Worm (Caenorhabditis elegans) whole organism, late embryonic: ENCODE results near the gene F21H7.12.

Experiments
- K02D7.2 ChIP-seq: sonication (generic microtip); optimal IDR thresholded peaks from 2 replicates; lab custom pipeline; 2017; ENCODE audit warnings: mild to moderate bottlenecking, missing genetic modification characterization, missing compliant biosample characterization
- K09A11.1 ChIP-seq: sonication (generic microtip); optimal IDR thresholded peaks from 2 replicates; lab custom pipeline; 2017; ENCODE audit warnings: antibody characterized with exemption, mild to moderate bottlenecking, missing genetic modification characterization, missing compliant biosample characterization; ENCODE audit not compliant: insufficient read depth
- Y22D7AL.16 ChIP-seq: sonication (generic microtip); optimal IDR thresholded peaks from 2 replicates; lab custom pipeline; 2016; ENCODE audit warnings: missing genetic modification characterization, missing compliant biosample characterization
- ama-1 ChIP-seq: fragments of 150-350 bp; optimal IDR thresholded peaks from 2 replicates; lab custom pipeline; 2014
- ceh-18 ChIP-seq: sonication (generic microtip); optimal IDR thresholded peaks from 2 replicates; lab custom pipeline; 2016; ENCODE audit warnings: missing genetic modification characterization, missing compliant biosample characterization
- ceh-19 ChIP-seq: fragments of 200-800 bp; sonication (Bioruptor generic); optimal IDR thresholded peaks from 2 replicates; lab custom pipeline; 2018; ENCODE audit warnings: mild to moderate bottlenecking, missing genetic modification characterization, missing compliant biosample characterization
- ceh-22 ChIP-seq: sonication (generic microtip); optimal IDR thresholded peaks from 2 replicates; lab custom pipeline; 2017; ENCODE audit warnings: missing biosample characterization, missing genetic modification characterization
- ceh-24 ChIP-seq: sonication (generic microtip); optimal IDR thresholded peaks from 2 replicates; lab custom pipeline; 2016; ENCODE audit warnings: mild to moderate bottlenecking, missing genetic modification characterization, missing compliant biosample characterization
- ceh-30 ChIP-seq: fragments of 150-350 bp; optimal IDR thresholded peaks from 2 replicates; lab custom pipeline; 2014; ENCODE audit warnings: missing biosample characterization, missing genetic modification characterization
- ceh-31 ChIP-seq: sonication (generic microtip); optimal IDR thresholded peaks from 2 replicates; lab custom pipeline; 2016; ENCODE audit warnings: missing genetic modification characterization, missing compliant biosample characterization
- ceh-34 ChIP-seq: sonication (generic microtip); optimal IDR thresholded peaks from 2 replicates; lab custom pipeline; 2016; ENCODE audit warnings: mild to moderate bottlenecking, missing genetic modification characterization, missing compliant biosample characterization
- ceh-45 ChIP-seq: fragments of 200-800 bp; sonication (Bioruptor generic); IDR thresholded peaks from 2 replicates; pipeline ENCODE4 v1.3.6; 2022; ENCODE audit warnings: missing genetic modification reagents, missing genetic modification characterization, missing compliant biosample characterization
- ceh-9 ChIP-seq: sonication (generic microtip); optimal IDR thresholded peaks from 2 replicates; lab custom pipeline; 2016; ENCODE audit warnings: mild to moderate bottlenecking, missing genetic modification characterization, inconsistent platforms, missing compliant biosample characterization
- elt-2 ChIP-seq: sonication (generic microtip); optimal IDR thresholded peaks from 2 replicates; lab custom pipeline; 2016; ENCODE audit warnings: missing genetic modification reagents, missing genetic modification characterization, missing compliant biosample characterization
- ets-4 ChIP-seq: sonication (generic microtip); optimal IDR thresholded peaks from 2 replicates; lab custom pipeline; 2016; ENCODE audit warnings: missing genetic modification characterization, missing compliant biosample characterization
- fkh-10 ChIP-seq: fragments of 150-350 bp; optimal IDR thresholded peaks from 2 replicates; lab custom pipeline; 2014; ENCODE audit warnings: missing biosample characterization, missing genetic modification reagents, missing genetic modification characterization
- hlh-30 ChIP-seq: sonication (generic microtip); optimal IDR thresholded peaks from 2 replicates; lab custom pipeline; 2017; ENCODE audit warnings: antibody characterized with exemption, missing genetic modification characterization, missing compliant biosample characterization; ENCODE audit not compliant: insufficient read depth
- hlh-8 ChIP-seq: sonication (generic microtip); optimal IDR thresholded peaks from 2 replicates; lab custom pipeline; 2016; ENCODE audit warnings: missing genotype, missing genetic modification characterization, missing compliant biosample characterization
- lin-11 ChIP-seq: fragments of 200-800 bp; sonication (Bioruptor generic); optimal IDR thresholded peaks from 2 replicates; lab custom pipeline; 2018; ENCODE audit warnings: mild to moderate bottlenecking, missing genetic modification characterization, missing compliant biosample characterization
- nhr-11 ChIP-seq: fragments of 150-350 bp; optimal IDR thresholded peaks from 2 replicates; lab custom pipeline; 2014; ENCODE audit warnings: missing biosample characterization, missing genetic modification characterization
- nhr-232 ChIP-seq: sonication (generic microtip); optimal IDR thresholded peaks from 2 replicates; lab custom pipeline; 2016; ENCODE audit warnings: missing genetic modification characterization, missing compliant biosample characterization
- npax-4 ChIP-seq: sonication (generic microtip); optimal IDR thresholded peaks from 2 replicates; lab custom pipeline; 2016; ENCODE audit warnings: missing genetic modification characterization, missing compliant biosample characterization
- pha-2 ChIP-seq: sonication (generic microtip); optimal IDR thresholded peaks from 2 replicates; lab custom pipeline; 2017; ENCODE audit warnings: mild to moderate bottlenecking, missing genetic modification characterization, missing compliant biosample characterization
- pros-1 ChIP-seq: fragments of 150-350 bp; optimal IDR thresholded peaks from 2 replicates; lab custom pipeline; 2014; ENCODE audit warnings: missing biosample characterization, missing genetic modification reagents, missing genetic modification characterization
- ref-2 ChIP-seq: sonication (generic microtip); optimal IDR thresholded peaks from 2 replicates; lab custom pipeline; 2016; ENCODE audit warnings: missing genetic modification characterization, missing compliant biosample characterization
- rnt-1 ChIP-seq: sonication (generic microtip); optimal IDR thresholded peaks from 2 replicates; lab custom pipeline; 2016; ENCODE audit warnings: missing genetic modification characterization, missing compliant biosample characterization
- sdc-2 ChIP-seq: sonication (generic microtip); optimal IDR thresholded peaks from 2 replicates; lab custom pipeline; 2016; ENCODE audit warnings: missing genotype, missing genetic modification characterization, missing compliant biosample characterization
- sox-2 ChIP-seq: fragments of 200-800 bp; sonication (Bioruptor generic); IDR thresholded peaks from 2 replicates; pipeline ENCODE4 v1.3.6; 2022; ENCODE audit warnings: missing genetic modification reagents, missing genetic modification characterization, missing compliant biosample characterization
- sox-4 ChIP-seq: sonication (generic microtip); optimal IDR thresholded peaks from 2 replicates; lab custom pipeline; 2017; ENCODE audit warnings: mild to moderate bottlenecking, missing genetic modification characterization, inconsistent platforms, missing compliant biosample characterization
- syd-9 ChIP-seq: sonication (generic microtip); optimal IDR thresholded peaks from 2 replicates; lab custom pipeline; 2016; ENCODE audit warnings: mild to moderate bottlenecking, missing genetic modification characterization, moderate library complexity, missing compliant biosample characterization
- ttx-3 ChIP-seq: sonication (generic microtip); optimal IDR thresholded peaks from 2 replicates; lab custom pipeline; 2016; ENCODE audit warnings: missing genetic modification reagents, missing genetic modification characterization, missing compliant biosample characterization
- unc-42 ChIP-seq: sonication (generic microtip); optimal IDR thresholded peaks from 2 replicates; lab custom pipeline; 2016; ENCODE audit warnings: missing genotype, missing genetic modification characterization, missing compliant biosample characterization
- unc-55 ChIP-seq: sonication (generic microtip); optimal IDR thresholded peaks from 2 replicates; lab custom pipeline; 2017; ENCODE audit warnings: missing biosample characterization, missing genetic modification reagents, missing genetic modification characterization
- unc-86 ChIP-seq: sonication (generic microtip); optimal IDR thresholded peaks from 2 replicates; lab custom pipeline; 2016; ENCODE audit warnings: missing genetic modification characterization, missing compliant biosample characterization
- ztf-16 ChIP-seq: sonication (generic microtip); optimal IDR thresholded peaks from 2 replicates; lab custom pipeline; 2017; ENCODE audit warnings: missing genetic modification characterization, missing compliant biosample characterization

Gene F21H7.12

DNA sequence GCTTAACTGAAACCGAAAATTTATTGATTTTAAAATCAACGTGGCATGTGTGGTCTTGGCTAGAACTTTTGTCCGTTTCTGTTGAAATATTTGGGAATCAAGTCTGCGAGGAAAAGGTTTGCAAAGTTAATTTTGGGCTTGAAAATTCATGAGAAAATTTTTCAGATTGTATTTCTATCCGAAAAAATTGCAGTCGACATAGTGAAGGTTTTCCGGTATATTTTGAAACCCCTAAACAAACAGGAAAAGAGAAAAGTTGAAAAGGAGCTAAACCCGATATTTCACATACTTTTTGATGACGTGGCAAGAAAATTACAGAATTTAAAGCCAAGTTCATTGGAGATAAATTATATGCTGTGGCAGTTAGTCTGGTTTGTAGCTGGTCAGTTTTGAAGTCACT lies 29.7 kb downstream of the F21H7.12 start, which contains the start of gene nhr-127:
Gene nhr-127, plus strand, starts transcription at position 301 of the 400 bp plus-strand sequence.
- TF ChIP-seq ets-4 (tag; lab: Kevin White, UChicago) (no peak), npax-4 (tag; lab: Kevin White, UChicago) (no peak), sox-2 (no peak), ama-1 (no peak), nhr-11 (no peak), ceh-9 (no peak), sox-4 (no peak), ztf-16 (tag; lab: Kevin White, UChicago) (no peak), ceh-30 (tag; lab: Kevin White, UChicago) (no peak), ceh-24 (tag; lab: Kevin White, UChicago) (no peak), unc-55 (GFP tag; lab: Kevin White, UChicago) (no peak), nhr-232 (tag; lab: Kevin White, UChicago) (no peak), K02D7.2 (tag; lab: Kevin White, UChicago) (no peak), ceh-22 (tag; lab: Kevin White, UChicago) (no peak), ttx-3 (no peak), syd-9 (tag; lab: Kevin White, UChicago) (no peak), fkh-10 (GFP tag; lab: Kevin White, UChicago) (no peak), ceh-34 (no peak)

DNA sequence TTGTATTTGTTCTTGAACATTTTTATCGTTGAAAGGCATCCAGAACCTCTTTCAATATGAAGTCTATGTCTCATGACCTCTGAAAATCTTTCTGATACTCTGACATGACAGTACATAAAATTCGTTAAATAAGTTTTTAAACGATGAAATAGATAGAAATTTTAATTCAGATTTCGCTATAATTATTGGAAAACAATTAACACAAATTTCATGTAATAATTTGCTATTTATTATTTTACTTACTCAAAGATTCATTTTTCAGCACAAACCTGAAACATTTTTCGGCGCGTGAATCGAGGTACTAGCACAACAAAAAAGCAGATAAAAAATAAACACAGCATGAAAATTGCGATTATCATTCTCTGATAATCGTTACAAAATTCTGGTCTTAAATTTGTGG lies 36.5 kb downstream of the F21H7.12 start, which contains the start of gene T13F3.4:
Gene T13F3.4, minus strand, starts transcription at position 101 of the 400 bp plus-strand sequence.
- no peak for TF ChIP-seq hlh-8
- TF ChIP-seq ceh-45 (GFP tag; lab: Robert Waterston, UW) = no peak
- TF ChIP-seq hlh-30 (tag; lab: Kevin White, UChicago) = no peak
- no peak for TF ChIP-seq pros-1 (tag; lab: Kevin White, UChicago)
- TF ChIP-seq Y22D7AL.16 (tag; lab: Kevin White, UChicago) = no peak
- TF ChIP-seq pha-2 (tag; lab: Kevin White, UChicago) = no peak
- TF ChIP-seq ceh-18 (tag; lab: Kevin White, UChicago) = no peak
- TF ChIP-seq ref-2 (tag; lab: Kevin White, UChicago) = no peak
- TF ChIP-seq ztf-16 (tag; lab: Kevin White, UChicago) = no peak
- TF ChIP-seq, all 69 proteins: peak for 0

- TF ChIP-seq hlh-8 (no peak), unc-86 (tag; lab: Kevin White, UChicago) (no peak), ceh-31 (tag; lab: Kevin White, UChicago) (no peak), K09A11.1 (no peak), ceh-19 (no peak)
Observed at ce11 chrV:16269556-16269955, 39.6 kb downstream of the F21H7.12 start, which contains the start of the genes fbxa-2 and T13F3.8. Gene fbxa-2, minus strand, starts transcription at chrV:16269656. Gene T13F3.8, plus strand, starts transcription at chrV:16269800.

DNA sequence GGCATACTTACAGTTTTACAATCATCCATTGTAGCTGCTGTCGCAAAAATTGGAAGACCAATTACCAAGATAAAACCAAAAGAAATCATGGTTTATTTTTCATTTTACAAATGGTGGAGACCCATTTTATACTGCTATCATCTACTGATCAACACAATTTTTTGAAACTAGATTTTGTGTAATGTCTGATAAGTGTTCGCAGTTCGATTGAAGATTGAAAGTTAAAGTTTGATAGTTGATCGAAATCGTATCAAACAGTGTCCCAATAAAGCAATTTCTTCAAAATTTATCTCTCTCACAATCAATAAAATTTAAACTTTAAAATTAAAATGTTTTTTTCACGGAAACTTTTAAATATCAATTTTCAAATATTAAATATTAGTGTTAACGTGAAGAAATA lies 41.2 kb downstream of the F21H7.12 start, which contains the start of gene T13F3.6:
Gene T13F3.6, minus strand, starts transcription at position 101 of the 400 bp plus-strand sequence.
- TF ChIP-seq ama-1 = no peak
- no peak for TF ChIP-seq ceh-31 (tag; lab: Kevin White, UChicago)
- no peak for TF ChIP-seq sox-4
- no peak for TF ChIP-seq unc-42 (tag; lab: Kevin White, UChicago)

DNA sequence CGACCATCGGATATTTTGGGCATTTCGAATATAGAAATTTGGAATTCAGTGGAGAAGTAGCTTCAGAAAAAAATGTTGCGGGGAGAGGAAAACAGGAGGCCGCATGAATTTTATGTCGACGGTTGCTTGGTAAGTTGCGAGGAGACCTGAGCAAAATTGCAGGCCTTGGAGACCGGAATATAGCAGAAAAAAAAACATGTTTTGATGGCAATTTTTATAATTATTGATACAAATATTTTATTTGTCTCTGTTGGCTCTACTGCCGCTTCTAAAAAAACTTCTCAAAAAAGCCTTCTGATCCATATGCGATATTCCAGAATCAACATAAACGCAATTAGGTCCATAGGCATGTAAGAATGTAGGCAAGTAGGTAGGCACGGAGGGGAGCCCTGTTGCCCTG lies 45.4 kb downstream of the F21H7.12 start, which contains the start of gene pacl-1:
Gene pacl-1, minus strand, starts transcription at position 101 of the 400 bp plus-strand sequence.
- TF ChIP-seq sdc-2 (tag; lab: Kevin White, UChicago) = no peak

DNA sequence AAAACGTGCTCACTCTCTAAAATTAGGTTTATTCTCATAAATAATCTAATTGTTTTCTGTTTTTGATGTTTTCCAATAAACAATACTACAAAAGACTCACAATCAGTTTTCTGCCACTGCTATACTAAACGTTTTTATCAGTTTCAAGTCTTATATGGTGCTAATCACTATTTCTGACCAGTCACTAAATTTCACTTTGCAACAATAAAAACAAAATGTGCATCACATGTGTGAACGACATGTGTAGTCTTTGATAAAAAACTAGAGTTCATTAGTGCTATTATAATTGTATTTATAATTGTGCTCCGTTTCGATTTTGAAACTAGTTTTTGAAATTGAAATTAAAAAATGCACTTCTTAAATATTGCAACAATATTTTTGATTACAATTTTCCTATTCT lies 48.0 kb downstream of the F21H7.12 start, which contains the start of gene cyp-37B1:
Gene cyp-37B1, plus strand, starts transcription at position 199 of the 400 bp plus-strand sequence.
- TF ChIP-seq lin-11 (tag; lab: Kevin White, UChicago) (no peak), ceh-34 (no peak), elt-2 (tag; lab: Kevin White, UChicago) (peak; percentile 18), rnt-1 (no peak)
